Fruit fly (Drosophila melanogaster) whole organism, embryonic: ENCODE measurements around the gene CG31207.

Source experiments
- CG10366 ChIP-seq: fragments of 200-800 bp; sonication (Bioruptor generic); IDR thresholded peaks from 2 replicates; pipeline ENCODE4 v1.3.6; 2022; ENCODE audit warnings: missing biosample characterization, missing genetic modification characterization
- CG11247 ChIP-seq: fragments of 200-800 bp; sonication (Bioruptor generic); IDR thresholded peaks from 2 replicates; pipeline ENCODE4 v1.3.6; 2022; ENCODE audit warnings: missing biosample characterization, missing genetic modification characterization
- CG11695 ChIP-seq: fragments of 200-800 bp; sonication (Bioruptor generic); IDR thresholded peaks from 3 replicates; pipeline ENCODE4 v1.3.6; 2022; ENCODE audit warnings: missing biosample characterization, missing genetic modification characterization
- CG12299 ChIP-seq: fragments of 200-800 bp; sonication (Bioruptor generic); optimal IDR thresholded peaks from 2 replicates; lab custom pipeline; 2018; ENCODE audit warnings: missing biosample characterization, mild to moderate bottlenecking, missing genetic modification characterization
- CG12942 ChIP-seq: fragments of 200-800 bp; sonication (Bioruptor generic); optimal IDR thresholded peaks from 3 replicates; lab custom pipeline; 2016; ENCODE audit warnings: missing biosample characterization, missing genetic modification characterization
- CG13296 ChIP-seq: fragments of 200-800 bp; sonication (Bioruptor generic); optimal IDR thresholded peaks from 3 replicates; lab custom pipeline; 2018; ENCODE audit warnings: missing biosample characterization, mild to moderate bottlenecking, missing genetic modification characterization
- CG14050 ChIP-seq: fragments of 200-800 bp; sonication (Bioruptor generic); IDR thresholded peaks from 3 replicates; pipeline ENCODE4 v1.3.6; 2022; ENCODE audit warnings: missing biosample characterization, missing genetic modification characterization
- CG17361 ChIP-seq: fragments of 200-800 bp; sonication (Bioruptor generic); IDR thresholded peaks from 3 replicates; pipeline ENCODE4 v1.3.6; 2022; ENCODE audit warnings: missing biosample characterization, missing genetic modification characterization
- CG18476 ChIP-seq: fragments of 200-800 bp; sonication (Bioruptor generic); optimal IDR thresholded peaks from 2 replicates; lab custom pipeline; 2016; ENCODE audit warnings: missing biosample characterization, mild to moderate bottlenecking, missing genetic modification characterization
- CG2116 ChIP-seq: fragments of 200-800 bp; sonication (Bioruptor generic); optimal IDR thresholded peaks from 3 replicates; lab custom pipeline; 2018; ENCODE audit warnings: missing biosample characterization, mild to moderate bottlenecking, missing genetic modification characterization
- CG2875 ChIP-seq: fragments of 200-800 bp; sonication (Bioruptor generic); optimal IDR thresholded peaks from 2 replicates; lab custom pipeline; 2017; ENCODE audit warnings: missing biosample characterization, mild to moderate bottlenecking, missing genetic modification characterization, missing genetic modification reagents
- CG30403 ChIP-seq: fragments of 200-800 bp; sonication (Bioruptor generic); optimal IDR thresholded peaks from 3 replicates; lab custom pipeline; 2016; ENCODE audit warnings: missing biosample characterization, missing genetic modification characterization
- CG34422 ChIP-seq: fragments of 200-800 bp; sonication (Bioruptor generic); IDR thresholded peaks from 3 replicates; pipeline ENCODE4 v1.3.6; 2022; ENCODE audit warnings: missing biosample characterization, missing genetic modification characterization
- CG3726 ChIP-seq: fragments of 200-800 bp; sonication (Bioruptor generic); IDR thresholded peaks from 3 replicates; pipeline ENCODE4, ENCODE4 v1.3.6; 2022; ENCODE audit warnings: missing biosample characterization, missing genetic modification characterization
- CG3995 ChIP-seq: fragments of 200-800 bp; sonication (Bioruptor generic); optimal IDR thresholded peaks from 3 replicates; lab custom pipeline; 2016; ENCODE audit warnings: missing biosample characterization, missing genetic modification characterization
- CG6654 ChIP-seq: fragments of 200-800 bp; sonication (Bioruptor generic); optimal IDR thresholded peaks from 2 replicates; lab custom pipeline; 2017; ENCODE audit warnings: missing biosample characterization, mild to moderate bottlenecking, missing genetic modification characterization
- CG6854 ChIP-seq: fragments of 200-800 bp; sonication (Bioruptor generic); optimal IDR thresholded peaks from 3 replicates; lab custom pipeline; 2017; ENCODE audit warnings: missing biosample characterization, mild to moderate bottlenecking, missing genetic modification characterization
- CG7839 ChIP-seq: fragments of 200-800 bp; sonication (Bioruptor generic); optimal IDR thresholded peaks from 3 replicates; lab custom pipeline; 2018; ENCODE audit warnings: missing biosample characterization, mild to moderate bottlenecking, missing genetic modification characterization, moderate library complexity
- Doc2 ChIP-seq: fragments of 200-800 bp; sonication (Bioruptor generic); IDR thresholded peaks from 2 replicates; pipeline ENCODE4 v1.3.6; 2022; ENCODE audit warnings: missing biosample characterization, missing genetic modification characterization
- E2f2 ChIP-seq: fragments of 200-800 bp; sonication (Bioruptor generic); IDR thresholded peaks from 2 replicates; pipeline ENCODE4 v1.3.6; 2022; ENCODE audit warnings: missing biosample characterization, missing genetic modification characterization
- Gug ChIP-seq: fragments of 200-800 bp; sonication (Bioruptor generic); IDR thresholded peaks from 4 replicates; pipeline ENCODE4 v1.3.6; 2022; ENCODE audit warnings: missing biosample characterization, missing genetic modification characterization
- HmgD ChIP-seq: fragments of 200-800 bp; sonication (Bioruptor generic); optimal IDR thresholded peaks from 3 replicates; lab custom pipeline; 2016; ENCODE audit warnings: missing biosample characterization, missing genetic modification characterization
- Hmx ChIP-seq: fragments of 200-800 bp; sonication (Bioruptor generic); optimal IDR thresholded peaks from 2 replicates; lab custom pipeline; 2016; ENCODE audit warnings: missing biosample characterization, missing genetic modification characterization
- Hr3 ChIP-seq: fragments of 200-800 bp; sonication (Bioruptor generic); optimal IDR thresholded peaks from 3 replicates; lab custom pipeline; 2016; ENCODE audit warnings: missing biosample characterization, missing genetic modification characterization
- Hr39 ChIP-seq: fragments of >200 bp; optimal IDR thresholded peaks from 2 replicates; lab custom pipeline; 2017
- Nf-YB ChIP-seq: fragments of 200-800 bp; sonication (Bioruptor generic); optimal IDR thresholded peaks from 3 replicates; lab custom pipeline; 2019; ENCODE audit warnings: missing biosample characterization, mild to moderate bottlenecking, missing genetic modification characterization, moderate library complexity
- Nf-YC ChIP-seq: fragments of 200-800 bp; optimal IDR thresholded peaks from 3 replicates; lab custom pipeline; 2019; ENCODE audit warnings: missing biosample characterization, mild to moderate bottlenecking, missing genetic modification characterization, moderate library complexity
- Oaz ChIP-seq: fragments of 200-800 bp; sonication (Bioruptor generic); IDR thresholded peaks from 2 replicates; pipeline ENCODE4 v1.3.6; 2022; ENCODE audit warnings: missing biosample characterization, missing genetic modification characterization
- Opbp ChIP-seq: fragments of 200-800 bp; sonication (Bioruptor generic); IDR thresholded peaks from 3 replicates; pipeline ENCODE4 v1.3.6; 2022; ENCODE audit warnings: missing biosample characterization, missing genetic modification characterization; ENCODE audit not compliant: partially characterized antibody
- Scr ChIP-seq: fragments of 200-800 bp; sonication (Bioruptor generic); IDR thresholded peaks from 2 replicates; pipeline ENCODE4 v1.3.6; 2022; ENCODE audit warnings: missing biosample characterization, missing genetic modification characterization; ENCODE audit not compliant: partially characterized antibody
- bbx ChIP-seq: fragments of 200-800 bp; sonication (Bioruptor generic); IDR thresholded peaks from 2 replicates; pipeline ENCODE4 v1.3.6; 2022; ENCODE audit warnings: missing biosample characterization, missing genetic modification characterization; ENCODE audit not compliant: partially characterized antibody
- dmrt11E ChIP-seq: fragments of 200-800 bp; sonication (Bioruptor generic); optimal IDR thresholded peaks from 3 replicates; lab custom pipeline; 2018; ENCODE audit warnings: missing biosample characterization, mild to moderate bottlenecking, missing genetic modification characterization, moderate library complexity
- exex ChIP-seq: fragments of 200-800 bp; sonication (Bioruptor generic); optimal IDR thresholded peaks from 4 replicates; lab custom pipeline; 2018; ENCODE audit warnings: missing biosample characterization, mild to moderate bottlenecking, missing genetic modification characterization, moderate library complexity
- fd3F ChIP-seq: fragments of 200-800 bp; sonication (Bioruptor generic); optimal IDR thresholded peaks from 2 replicates; lab custom pipeline; 2018; ENCODE audit warnings: missing biosample characterization, mild to moderate bottlenecking, missing genetic modification characterization, moderate library complexity
- fu2 ChIP-seq: fragments of 200-800 bp; sonication (Bioruptor generic); optimal IDR thresholded peaks from 2 replicates; lab custom pipeline; 2016; ENCODE audit warnings: missing biosample characterization, missing genetic modification characterization
- gce ChIP-seq: fragments of 200-800 bp; sonication (Bioruptor generic); IDR thresholded peaks from 3 replicates; pipeline ENCODE4 v1.3.6; 2022; ENCODE audit warnings: missing biosample characterization, missing genetic modification characterization
- grau ChIP-seq: fragments of 200-800 bp; optimal IDR thresholded peaks from 3 replicates; lab custom pipeline; 2019; ENCODE audit warnings: missing biosample characterization, mild to moderate bottlenecking, missing genetic modification characterization, moderate library complexity
- hb ChIP-seq: fragments of 200-800 bp; sonication (Bioruptor generic); IDR thresholded peaks from 3 replicates; pipeline ENCODE4 v1.3.6; 2022; ENCODE audit warnings: missing biosample characterization, missing genetic modification characterization; ENCODE audit not compliant: partially characterized antibody
- kay ChIP-seq: fragments of 200-800 bp; sonication (Bioruptor generic); optimal IDR thresholded peaks from 2 replicates; lab custom pipeline; 2016; ENCODE audit warnings: missing biosample characterization, missing genetic modification characterization
- ken ChIP-seq: fragments of 200-800 bp; sonication (Bioruptor generic); IDR thresholded peaks from 3 replicates; pipeline ENCODE4 v1.3.6; 2022; ENCODE audit warnings: missing biosample characterization, missing genetic modification characterization
- org-1 ChIP-seq: fragments of 200-800 bp; sonication (Bioruptor generic); optimal IDR thresholded peaks from 2 replicates; lab custom pipeline; 2017; ENCODE audit warnings: missing biosample characterization, missing genetic modification characterization
- pb ChIP-seq: fragments of 200-800 bp; sonication (Bioruptor generic); optimal IDR thresholded peaks from 3 replicates; lab custom pipeline; 2016; ENCODE audit warnings: missing biosample characterization, missing genetic modification characterization
- pho ChIP-seq: fragments of 200-800 bp; sonication (Bioruptor generic); optimal IDR thresholded peaks from 2 replicates; lab custom pipeline; 2016; ENCODE audit warnings: missing biosample characterization, missing genetic modification characterization
- run ChIP-seq: fragments of 200-800 bp; sonication (Bioruptor generic); optimal IDR thresholded peaks from 3 replicates; lab custom pipeline; 2018; ENCODE audit warnings: missing biosample characterization, mild to moderate bottlenecking, missing genetic modification characterization
- salm ChIP-seq: fragments of 200-800 bp; sonication (Bioruptor generic); optimal IDR thresholded peaks from 2 replicates; lab custom pipeline; 2018; ENCODE audit warnings: missing biosample characterization, mild to moderate bottlenecking, missing genetic modification characterization
- shn ChIP-seq: fragments of 200-800 bp; sonication (Bioruptor generic); optimal IDR thresholded peaks from 3 replicates; lab custom pipeline; 2016; ENCODE audit warnings: missing biosample characterization, missing genetic modification characterization
- slp2 ChIP-seq: fragments of 200-800 bp; sonication (Bioruptor generic); optimal IDR thresholded peaks from 2 replicates; lab custom pipeline; 2016; ENCODE audit warnings: missing biosample characterization, missing genetic modification characterization
- tna ChIP-seq: fragments of 200-800 bp; sonication (Bioruptor generic); IDR thresholded peaks from 2 replicates; pipeline ENCODE4 v1.3.6; 2022; ENCODE audit warnings: missing biosample characterization, missing genetic modification characterization; ENCODE audit not compliant: partially characterized antibody
- vnd ChIP-seq: fragments of 200-800 bp; sonication (Bioruptor generic); IDR thresholded peaks from 3 replicates; pipeline ENCODE4 v1.3.6; 2022; ENCODE audit warnings: missing biosample characterization, missing genetic modification characterization; ENCODE audit not compliant: partially characterized antibody
- vvl ChIP-seq: fragments of 200-800 bp; sonication (Bioruptor generic); IDR thresholded peaks from 2 replicates; pipeline ENCODE4 v1.3.6; 2022; ENCODE audit warnings: missing biosample characterization, missing genetic modification characterization
- wek ChIP-seq: fragments of 200-800 bp; sonication (Bioruptor generic); optimal IDR thresholded peaks from 3 replicates; lab custom pipeline; 2018; ENCODE audit warnings: missing biosample characterization, mild to moderate bottlenecking, missing genetic modification characterization, moderate library complexity

Gene CG31207

dm6 chr3R:21057519-21057918 is 10.7 kb upstream of the CG31207 start:
- no peak for TF ChIP-seq CG14050 (GFP tag; lab: Robert Waterston, UW)
- TF ChIP-seq bbx (GFP tag; lab: Robert Waterston, UW): no peak
- no peak for TF ChIP-seq fd3F (GFP tag; lab: Kevin White, UChicago)
- TF ChIP-seq vvl: no peak
- TF ChIP-seq Scr (GFP tag; lab: Robert Waterston, UW): no peak
- TF ChIP-seq CG6654: no peak
- no peak for TF ChIP-seq grau (tag; lab: Kevin White, UChicago)
- no peak for TF ChIP-seq hb (GFP tag; lab: Robert Waterston, UW)
- no peak for TF ChIP-seq slp2 (GFP tag; lab: Kevin White, UChicago)
- TF ChIP-seq Opbp (GFP tag; lab: Robert Waterston, UW): no peak
- TF ChIP-seq Hr39 (lab: Kevin White, UChicago): no peak
- no peak for TF ChIP-seq pb
- TF ChIP-seq CG34422: no peak
- TF ChIP-seq CG30403: no peak
- no peak for TF ChIP-seq CG10366 (GFP tag; lab: Robert Waterston, UW)
- TF ChIP-seq CG17361 (GFP tag; lab: Robert Waterston, UW): no peak
- TF ChIP-seq salm (tag; lab: Kevin White, UChicago): no peak
- TF ChIP-seq tna: no peak
- TF ChIP-seq Nf-YC (tag; lab: Kevin White, UChicago): no peak

DNA sequence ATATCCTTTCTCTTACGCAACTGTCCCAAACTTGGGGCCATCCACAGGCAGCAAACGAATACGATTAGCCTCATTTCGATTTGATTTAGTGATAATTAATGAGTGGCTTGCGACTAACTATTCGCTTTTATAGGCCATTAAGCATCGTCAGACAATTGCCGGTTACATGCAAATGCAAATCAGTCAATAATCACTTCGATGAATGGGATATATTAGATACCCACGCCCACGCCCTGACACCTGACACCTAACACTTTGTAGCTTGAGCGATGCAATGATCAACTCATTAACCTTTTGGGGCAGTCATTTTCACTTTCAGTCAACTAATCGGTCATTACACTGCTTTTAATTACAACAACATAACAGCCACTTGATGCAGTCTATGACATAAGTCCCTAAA is 4.0 kb upstream of the CG31207 start, which contains the start of gene Jhbp15:
TSS of gene Jhbp15 (minus strand) at position 101 of the 400 bp plus-strand sequence.
- TF ChIP-seq CG3995 (GFP tag; lab: Kevin White, UChicago) (no peak), gce (no peak), exex (no peak), fu2 (GFP tag; lab: Kevin White, UChicago) (no peak), E2f2 (GFP tag; lab: Robert Waterston, UW) (no peak), Oaz (GFP tag; lab: Robert Waterston, UW) (no peak), CG12942 (no peak), CG7839 (no peak), CG6854 (GFP tag; lab: Kevin White, UChicago) (no peak), CG2875 (GFP tag; lab: Kevin White, UChicago) (no peak), Hr3 (GFP tag; lab: Kevin White, UChicago) (no peak), org-1 (GFP tag; lab: Kevin White, UChicago) (no peak), CG18476 (GFP tag; lab: Kevin White, UChicago) (no peak), vnd (GFP tag; lab: Robert Waterston, UW) (no peak)

DNA sequence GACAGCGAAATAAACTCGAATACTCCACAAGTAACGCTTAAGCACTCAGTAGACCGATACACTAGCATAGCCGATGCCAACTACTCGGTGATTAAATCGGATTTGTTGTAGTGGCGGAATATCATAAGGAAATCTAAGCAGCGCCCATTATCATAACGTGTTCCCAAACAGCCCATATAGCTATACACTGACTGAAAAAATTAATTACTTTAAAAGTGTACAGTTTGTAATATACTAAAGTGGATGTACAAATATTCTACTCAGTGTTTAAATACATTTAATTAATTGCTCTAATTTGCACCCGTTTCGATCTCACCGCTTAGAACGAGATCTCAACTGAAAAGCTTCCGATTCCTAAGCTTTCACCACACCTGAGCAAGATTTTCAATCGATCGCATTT is 1.9 kb upstream of the CG31207 start, which contains the start of gene CG7079:
TSS of gene CG7079 (minus strand) at position 101 of the 400 bp plus-strand sequence.
- TF ChIP-seq ken (no peak), Hr39 (lab: Kevin White, UChicago) (no peak), E2f2 (GFP tag; lab: Robert Waterston, UW) (no peak), CG11695 (no peak), CG2116 (GFP tag; lab: Kevin White, UChicago) (no peak), run (tag; lab: Kevin White, UChicago) (no peak), CG12299 (no peak), pho (no peak), shn (GFP tag; lab: Kevin White, UChicago) (no peak), dmrt11E (no peak), Hmx (GFP tag; lab: Kevin White, UChicago) (no peak), Nf-YB (GFP tag; lab: Kevin White, UChicago) (no peak), kay (GFP tag; lab: Kevin White, UChicago) (no peak), CG13296 (GFP tag; lab: Kevin White, UChicago) (no peak), HmgD (GFP tag; lab: Kevin White, UChicago) (no peak), CG3726 (GFP tag; lab: Robert Waterston, UW) (no peak), wek (GFP tag; lab: Kevin White, UChicago) (no peak), CG11247 (GFP tag; lab: Robert Waterston, UW) (no peak), Gug (GFP tag; lab: Robert Waterston, UW) (no peak), Doc2 (no peak)
- TF ChIP-seq, all 482 proteins: peak for 0
